Fruit fly (Drosophila melanogaster): Measurements from ENCODE around the gene Cad74A.

DNA sequence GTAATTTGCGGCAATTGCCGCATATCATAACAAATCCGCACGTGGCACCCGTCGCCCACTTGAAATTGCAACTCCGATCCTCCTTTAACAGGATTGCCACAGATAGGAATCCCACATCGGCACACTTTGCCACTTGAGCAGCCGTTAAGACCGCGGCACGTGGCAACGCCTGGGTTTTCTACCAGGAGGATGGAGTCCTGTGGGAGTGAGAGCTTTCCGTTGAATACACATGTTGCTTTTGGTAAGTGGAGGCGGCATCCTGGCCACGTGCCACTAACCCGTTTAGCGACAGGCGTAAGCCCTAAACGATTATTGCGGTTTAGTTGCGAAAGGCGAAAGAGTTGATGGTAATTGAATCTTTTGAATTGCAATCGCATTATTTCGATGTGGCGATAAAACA, 20.8 kb downstream of the Cad74A start:
- TF ChIP-seq Hr78 (GFP tag; optimal IDR thresholded peaks at IDR 0.05): no peak
- no peak for TF ChIP-seq Myc (optimal IDR thresholded peaks at IDR 0.05)
- no peak for TF ChIP-seq Abd-B (GFP tag; optimal IDR thresholded peaks at IDR 0.05)
- TF ChIP-seq Hr83 (GFP tag; optimal IDR thresholded peaks at IDR 0.05; ENCODE audit: poor library complexity, severe bottlenecking): no peak
- no peak for TF ChIP-seq foxo (GFP tag; optimal IDR thresholded peaks at IDR 0.05)
- no peak for TF ChIP-seq lola (GFP tag; optimal IDR thresholded peaks at IDR 0.05)
- no peak for TF ChIP-seq sage (GFP tag; optimal IDR thresholded peaks at IDR 0.05)
- no peak for TF ChIP-seq CrebA (GFP tag; optimal IDR thresholded peaks at IDR 0.05; ENCODE audit: borderline replicate concordance)
- no peak for TF ChIP-seq ey (GFP tag; optimal IDR thresholded peaks at IDR 0.05)
- no peak for TF ChIP-seq Sp1 (GFP tag; optimal IDR thresholded peaks at IDR 0.05)
- no peak for TF ChIP-seq h (GFP tag; optimal IDR thresholded peaks at IDR 0.05)
- TF ChIP-seq dsf (GFP tag; optimal IDR thresholded peaks at IDR 0.05; ENCODE audit: borderline replicate concordance): no peak
- no peak for TF ChIP-seq usp (GFP tag; optimal IDR thresholded peaks at IDR 0.05)
- TF ChIP-seq psq (GFP tag; optimal IDR thresholded peaks at IDR 0.05): no peak
